Worm (Caenorhabditis elegans) whole organism, L3 larva: ENCODE data around the gene elpc-3.

ENCODE experiments used
- ceh-82 ChIP-seq: fragments of 150-350 bp; optimal IDR thresholded peaks from 2 replicates; lab custom pipeline; 2014; ENCODE audit warnings: missing biosample characterization, missing genetic modification characterization
- daf-12 ChIP-seq: fragments of 150-350 bp; optimal IDR thresholded peaks from 2 replicates; lab custom pipeline; 2014; ENCODE audit warnings: missing biosample characterization, missing genetic modification reagents, missing genetic modification characterization
- elt-3 ChIP-seq, 3 experiments: fragments of 150-350 bp in 1 of 3; sonication (generic microtip) in 2 of 3; optimal IDR thresholded peaks; 2 replicates in 2 of 3; 4 replicates in 1 of 3; lab custom pipeline; 2014 to 2017; ENCODE audit warnings: missing biosample characterization in 3 of 3, missing genetic modification characterization in 3 of 3
- jun-1 ChIP-seq: fragments of 150-350 bp; optimal IDR thresholded peaks from 2 replicates; lab custom pipeline; 2014; ENCODE audit warnings: missing biosample characterization, missing genetic modification reagents, missing genetic modification characterization
- lin-15B ChIP-seq: fragments of 150-350 bp; optimal IDR thresholded peaks from 2 replicates; lab custom pipeline; 2014; ENCODE audit warnings: missing biosample characterization, missing genetic modification characterization
- nfya-1 ChIP-seq: sonication (generic microtip); optimal IDR thresholded peaks from 2 replicates; lab custom pipeline; 2017; ENCODE audit warnings: missing genetic modification characterization, mild to moderate bottlenecking, missing compliant biosample characterization, antibody characterized with exemption, moderate library complexity; ENCODE audit not compliant: insufficient read depth
- nhr-11 ChIP-seq: fragments of 150-350 bp; optimal IDR thresholded peaks from 2 replicates; lab custom pipeline; 2014; ENCODE audit warnings: missing biosample characterization, missing genetic modification characterization
- nhr-23 ChIP-seq: fragments of 150-350 bp; optimal IDR thresholded peaks from 2 replicates; lab custom pipeline; 2014; ENCODE audit warnings: missing biosample characterization, missing genetic modification reagents, missing genetic modification characterization
- nhr-237 ChIP-seq: fragments of 150-350 bp; optimal IDR thresholded peaks from 2 replicates; lab custom pipeline; 2014; ENCODE audit warnings: missing biosample characterization, missing genetic modification characterization
- nhr-77 ChIP-seq: fragments of 150-350 bp; optimal IDR thresholded peaks from 2 replicates; lab custom pipeline; 2014; ENCODE audit warnings: missing biosample characterization, missing genetic modification characterization
- tbx-2 ChIP-seq: sonication (generic microtip); optimal IDR thresholded peaks from 2 replicates; lab custom pipeline; 2016; ENCODE audit warnings: mild to moderate bottlenecking, missing genetic modification characterization, missing compliant biosample characterization

DNA sequence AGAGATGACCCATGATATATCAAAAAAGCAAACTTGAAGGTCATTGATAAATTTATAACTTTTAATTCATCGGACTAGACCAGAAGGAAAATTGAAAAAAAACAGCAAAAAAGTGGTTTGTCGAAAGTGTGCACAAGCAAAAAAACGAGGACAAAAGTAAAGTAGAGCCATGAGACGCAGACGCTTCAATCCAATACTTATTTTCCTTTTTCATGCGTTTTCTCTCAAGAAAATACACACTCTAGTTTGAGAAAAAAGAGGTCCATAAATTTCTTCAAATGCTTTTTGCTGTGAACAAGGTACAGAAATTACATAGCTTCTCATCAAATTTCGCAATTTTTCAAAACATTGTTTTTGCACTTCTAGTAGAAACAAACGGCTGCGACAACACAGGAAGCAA is 20.1 kb downstream of the elpc-3 start:
- TF ChIP-seq nhr-77 (tag; lab: Kevin White, UChicago) (no peak), ceh-82 (no peak), lin-15B (tag; lab: Kevin White, UChicago) (no peak), nfya-1 (tag; lab: Kevin White, UChicago) (peak; percentile 15), nhr-237 (no peak), nhr-23 (tag; lab: Kevin White, UChicago) (no peak), tbx-2 (tag; lab: Kevin White, UChicago) (no peak), jun-1 (tag; lab: Kevin White, UChicago) (no peak), elt-3 (tag; optimal IDR thresholded peaks at IDR 0.05; lab: Kevin White, UChicago) (no peak), nhr-11 (tag; lab: Kevin White, UChicago) (no peak), daf-12 (tag; lab: Kevin White, UChicago) (no peak)
